Worm (Caenorhabditis elegans): ENCODE measurements around the gene Y66H1A.5.

Y66H1A.5 gene

DNA sequence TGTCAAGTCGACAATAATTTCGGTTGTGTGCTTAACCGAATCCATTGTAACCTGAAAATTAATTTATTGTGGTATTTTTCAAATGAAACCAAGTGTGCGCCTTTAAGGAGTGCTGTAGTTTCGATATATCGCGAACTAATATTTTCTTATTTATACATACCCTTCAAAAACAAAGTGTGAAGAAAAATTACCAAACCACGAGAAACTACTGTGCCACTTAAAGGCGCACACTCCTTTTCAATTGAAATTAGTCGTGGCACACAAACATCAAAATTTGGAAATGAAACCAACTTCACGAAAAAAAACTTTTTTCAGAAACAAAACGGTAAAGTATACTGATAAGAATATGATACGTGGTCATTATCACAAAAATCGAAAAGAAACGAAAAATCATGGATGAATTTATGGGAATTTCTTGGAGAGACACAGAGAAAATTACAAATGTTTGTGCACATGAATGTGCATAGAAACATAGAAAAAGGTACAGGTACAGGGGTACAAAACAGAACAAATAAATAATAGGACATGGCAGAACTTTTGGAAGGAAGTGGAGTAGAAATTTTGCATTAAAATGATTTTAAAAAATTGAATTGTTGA lies 45.7 kb downstream of the Y66H1A.5 start, which contains the start of gene spl-1:
Gene spl-1, minus strand, starts transcription at position 51 of the 597 bp plus-strand sequence.
- TF ChIP-seq hmg-4 (GFP tag; optimal IDR thresholded peaks at IDR 0.05): no peak
- TF ChIP-seq aly-1 (tag; optimal IDR thresholded peaks at IDR 0.05): no peak
- no peak for TF ChIP-seq hmbx-1 (tag; optimal IDR thresholded peaks at IDR 0.05)
- TF ChIP-seq flt-1 (GFP tag; IDR thresholded peaks at IDR 0.05): no peak
- TF ChIP-seq pes-1 (GFP tag; IDR thresholded peaks at IDR 0.05): no peak
- TF ChIP-seq sea-1 (GFP tag; conservative IDR thresholded peaks at IDR 0.05): no peak
- TF ChIP-seq tbx-37 (GFP tag; conservative IDR thresholded peaks at IDR 0.05): no peak
- TF ChIP-seq F13C5.2 (tag; optimal IDR thresholded peaks at IDR 0.05): no peak
- TF ChIP-seq ceh-13 (GFP tag; optimal IDR thresholded peaks at IDR 0.05): no peak
- TF ChIP-seq tra-4 (tag; optimal IDR thresholded peaks at IDR 0.05): no peak
- TF ChIP-seq ets-7 (tag; optimal IDR thresholded peaks at IDR 0.05): no peak
- TF ChIP-seq ama-1 (optimal IDR thresholded peaks at IDR 0.05): no peak
- no peak for TF ChIP-seq tbx-11 (GFP tag; IDR thresholded peaks at IDR 0.05)
- TF ChIP-seq scrt-1 (GFP tag; IDR thresholded peaks at IDR 0.05): no peak
- no peak for TF ChIP-seq hnd-1 (tag; optimal IDR thresholded peaks at IDR 0.05)
- no peak for TF ChIP-seq ceh-36 (tag; optimal IDR thresholded peaks at IDR 0.05)
- no peak for TF ChIP-seq B0310.2 (tag; optimal IDR thresholded peaks at IDR 0.05)

DNA sequence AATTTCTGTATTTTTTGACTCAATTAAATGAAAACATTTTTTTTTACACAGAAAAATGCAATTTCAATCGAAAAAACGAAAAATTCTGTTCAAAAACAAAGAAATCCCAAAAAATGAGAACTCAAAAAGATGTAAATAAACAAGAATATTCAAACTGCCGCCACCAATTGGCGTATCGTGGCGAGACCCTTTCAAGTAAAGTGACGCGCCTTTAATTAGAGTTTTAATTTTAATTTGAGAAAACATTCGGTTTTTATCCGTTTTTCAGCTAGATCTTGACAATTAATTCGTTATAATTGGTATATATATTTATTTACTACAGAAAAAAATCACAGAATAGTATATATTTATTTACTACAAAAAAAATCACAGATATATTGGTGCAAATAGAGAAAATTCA lies 49.3 kb downstream of the Y66H1A.5 start:
- TF ChIP-seq F13C5.2 (tag; optimal IDR thresholded peaks at IDR 0.05) (no peak), ama-1 (optimal IDR thresholded peaks at IDR 0.05) (no peak), hmg-4 (GFP tag; optimal IDR thresholded peaks at IDR 0.05) (no peak), ceh-13 (GFP tag; optimal IDR thresholded peaks at IDR 0.05) (no peak), sea-1 (GFP tag; conservative IDR thresholded peaks at IDR 0.05) (no peak)

DNA sequence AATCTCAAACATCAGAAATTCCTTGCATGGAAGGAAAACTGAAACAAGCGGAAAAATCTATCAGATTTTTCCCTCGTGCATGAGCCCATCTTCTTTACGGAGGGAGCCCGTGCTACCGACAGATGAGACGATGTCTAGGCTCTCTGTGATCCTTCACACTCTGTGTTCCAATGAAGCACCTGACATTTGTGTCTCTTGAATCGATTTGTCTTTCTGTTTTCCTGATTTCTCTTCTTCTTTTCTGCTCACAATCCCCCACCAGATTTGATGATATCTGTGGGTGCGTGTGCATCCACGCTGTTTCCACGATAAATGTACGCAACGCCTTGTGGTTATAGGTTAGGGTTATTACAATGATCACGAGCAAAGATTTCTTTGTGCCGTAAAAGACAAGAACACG lies 50.1 kb downstream of the Y66H1A.5 start:
- TF ChIP-seq ets-7 (tag; optimal IDR thresholded peaks at IDR 0.05) (no peak), B0310.2 (tag; optimal IDR thresholded peaks at IDR 0.05) (no peak), hmbx-1 (tag; optimal IDR thresholded peaks at IDR 0.05) (no peak), pes-1 (GFP tag; IDR thresholded peaks at IDR 0.05) (no peak), scrt-1 (GFP tag; IDR thresholded peaks at IDR 0.05) (no peak), hnd-1 (tag; optimal IDR thresholded peaks at IDR 0.05) (no peak), hmg-4 (GFP tag; optimal IDR thresholded peaks at IDR 0.05) (no peak), tbx-11 (GFP tag; IDR thresholded peaks at IDR 0.05) (no peak)

DNA sequence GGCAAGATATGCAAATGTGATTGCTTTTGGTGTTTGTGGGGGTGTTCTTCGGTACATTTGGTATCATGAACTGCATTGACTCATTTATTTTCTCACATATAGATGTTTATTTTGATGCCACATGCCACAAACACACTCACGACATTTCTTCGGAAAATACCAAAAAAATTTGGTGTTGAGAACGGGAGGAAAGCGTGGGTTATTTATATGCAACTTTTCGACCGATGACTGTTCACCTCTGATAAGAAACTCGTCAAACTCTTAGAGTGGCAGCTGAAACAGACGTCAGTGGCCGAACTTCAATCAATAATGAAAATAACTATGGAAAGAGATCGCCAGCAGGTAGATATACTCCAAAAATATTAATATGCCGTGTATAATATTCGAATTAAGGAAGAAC lies 50.6 kb downstream of the Y66H1A.5 start:
- TF ChIP-seq B0310.2 (tag; optimal IDR thresholded peaks at IDR 0.05) (no peak), F13C5.2 (tag; optimal IDR thresholded peaks at IDR 0.05) (no peak)
